Worm (Caenorhabditis elegans): ENCODE data around the gene clec-263.

Gene clec-263

DNA sequence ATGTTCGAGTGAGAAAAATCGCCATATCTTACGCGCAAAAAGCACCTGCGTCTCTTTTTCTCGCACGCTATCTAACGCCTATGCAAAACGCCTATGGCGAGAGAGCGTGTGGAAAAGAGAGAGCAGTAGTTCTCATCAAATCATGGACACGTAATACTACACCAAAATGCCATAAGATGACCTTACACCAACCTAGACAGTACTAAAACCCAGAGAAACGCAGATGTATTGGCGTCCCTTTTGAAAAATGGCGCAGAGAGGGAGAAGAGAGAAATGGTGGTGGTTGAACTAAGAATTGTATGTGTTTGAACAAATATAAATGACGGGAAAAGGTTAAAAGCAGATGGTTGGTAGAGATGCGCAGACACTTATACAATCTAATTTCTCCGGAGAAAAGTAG is 35.4 kb upstream of the clec-263 start, which contains the start of gene Y38H6C.16:
TSS of gene Y38H6C.16 (minus strand) at position 293 of the 400 bp plus-strand sequence.
- no peak for TF ChIP-seq mep-1 (tag; optimal IDR thresholded peaks at IDR 0.05)
- TF ChIP-seq pha-4 (tag; optimal IDR thresholded peaks at IDR 0.05) = no peak
- TF ChIP-seq flh-1 (GFP tag; optimal IDR thresholded peaks at IDR 0.05) = no peak
- no peak for TF ChIP-seq nhr-28 (tag; optimal IDR thresholded peaks at IDR 0.05)

ce11 chrV:20544092-20544491 is 30.3 kb upstream of the clec-263 start, which contains the start of gene slc-36.3:
TSS of gene slc-36.3 (minus strand) at chrV:20544192.
- TF ChIP-seq drap-1 (GFP tag; optimal IDR thresholded peaks at IDR 0.05) = no peak
- no peak for TF ChIP-seq ham-2 (GFP tag; optimal IDR thresholded peaks at IDR 0.05)
- TF ChIP-seq nhr-76 (tag; optimal IDR thresholded peaks at IDR 0.05) = no peak
- no peak for TF ChIP-seq elt-1 (tag; optimal IDR thresholded peaks at IDR 0.05; ENCODE audit: borderline replicate concordance, insufficient read depth)
- no peak for TF ChIP-seq sptf-1 (tag; optimal IDR thresholded peaks at IDR 0.05)

ce11 chrV:20544610-20545009 is 29.8 kb upstream of the clec-263 start:
- TF ChIP-seq unc-120 (tag; optimal IDR thresholded peaks at IDR 0.05; ENCODE audit: poor library complexity, severe bottlenecking) = no peak
- TF ChIP-seq drap-1 (GFP tag; optimal IDR thresholded peaks at IDR 0.05) = no peak
- TF ChIP-seq lsy-2 (tag; optimal IDR thresholded peaks at IDR 0.05) = no peak
- no peak for TF ChIP-seq blmp-1 (tag; optimal IDR thresholded peaks at IDR 0.05)
- TF ChIP-seq nhr-237 (tag; optimal IDR thresholded peaks at IDR 0.05) = no peak
- TF ChIP-seq ces-1 (GFP tag; optimal IDR thresholded peaks at IDR 0.05) = no peak
- no peak for TF ChIP-seq ceh-39 (tag; optimal IDR thresholded peaks at IDR 0.05)
- TF ChIP-seq elt-3 (tag; optimal IDR thresholded peaks at IDR 0.05) = no peak
- no peak for TF ChIP-seq nhr-28 (tag; optimal IDR thresholded peaks at IDR 0.05)

ce11 chrV:20545742-20546141 is 28.7 kb upstream of the clec-263 start:
- TF ChIP-seq nhr-12 (tag; optimal IDR thresholded peaks at IDR 0.05) = no peak
- TF ChIP-seq unc-39 (tag; optimal IDR thresholded peaks at IDR 0.05) = no peak
- TF ChIP-seq hlh-1 (tag; optimal IDR thresholded peaks at IDR 0.05) = no peak
- no peak for TF ChIP-seq unc-120 (tag; optimal IDR thresholded peaks at IDR 0.05; ENCODE audit: poor library complexity, severe bottlenecking)
- TF ChIP-seq lsy-2 (tag; optimal IDR thresholded peaks at IDR 0.05) = no peak
- no peak for TF ChIP-seq mep-1 (tag; optimal IDR thresholded peaks at IDR 0.05)
- no peak for TF ChIP-seq elt-3 (tag; optimal IDR thresholded peaks at IDR 0.05)
- no peak for TF ChIP-seq mls-2 (tag; optimal IDR thresholded peaks at IDR 0.05)
- no peak for TF ChIP-seq sptf-1 (tag; optimal IDR thresholded peaks at IDR 0.05)
- TF ChIP-seq drap-1 (GFP tag; optimal IDR thresholded peaks at IDR 0.05) = no peak
- no peak for TF ChIP-seq ham-2 (GFP tag; optimal IDR thresholded peaks at IDR 0.05)
- TF ChIP-seq ceh-83 (GFP tag; optimal IDR thresholded peaks at IDR 0.05) = no peak
- TF ChIP-seq ztf-11 (tag; optimal IDR thresholded peaks at IDR 0.05) = no peak
- TF ChIP-seq sem-2 (GFP tag; optimal IDR thresholded peaks at IDR 0.05) = no peak
- no peak for TF ChIP-seq ces-1 (GFP tag; optimal IDR thresholded peaks at IDR 0.05)
- no peak for TF ChIP-seq ceh-39 (tag; optimal IDR thresholded peaks at IDR 0.05)

DNA sequence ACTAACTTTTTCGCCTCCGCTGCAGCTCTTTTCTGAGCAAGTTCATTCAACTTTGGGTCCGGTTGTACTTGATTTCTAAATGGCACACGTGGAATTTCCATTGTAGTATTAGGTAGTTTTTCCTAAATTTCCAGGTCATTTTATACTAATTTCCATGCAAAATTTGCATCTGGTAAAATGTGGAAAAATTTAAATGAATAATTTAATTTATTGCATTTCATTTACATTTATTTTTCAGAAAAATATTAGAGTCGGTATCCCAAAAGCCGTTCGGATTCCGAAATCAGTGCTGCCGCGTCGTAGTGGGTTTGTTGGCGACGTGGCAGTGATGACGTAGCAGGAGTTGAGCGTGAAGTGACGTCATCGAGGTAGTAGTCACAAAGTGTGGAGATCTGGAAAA is 27.4 kb upstream of the clec-263 start, which contains the start of gene Y38H6C.18:
TSS of gene Y38H6C.18 (minus strand) at position 101 of the 400 bp plus-strand sequence.
- TF ChIP-seq unc-120 (tag; optimal IDR thresholded peaks at IDR 0.05; ENCODE audit: poor library complexity, severe bottlenecking) (no peak), unc-62 (GFP tag; optimal IDR thresholded peaks at IDR 0.05) (no peak), cnd-1 (tag; optimal IDR thresholded peaks at IDR 0.05) (no peak)

DNA sequence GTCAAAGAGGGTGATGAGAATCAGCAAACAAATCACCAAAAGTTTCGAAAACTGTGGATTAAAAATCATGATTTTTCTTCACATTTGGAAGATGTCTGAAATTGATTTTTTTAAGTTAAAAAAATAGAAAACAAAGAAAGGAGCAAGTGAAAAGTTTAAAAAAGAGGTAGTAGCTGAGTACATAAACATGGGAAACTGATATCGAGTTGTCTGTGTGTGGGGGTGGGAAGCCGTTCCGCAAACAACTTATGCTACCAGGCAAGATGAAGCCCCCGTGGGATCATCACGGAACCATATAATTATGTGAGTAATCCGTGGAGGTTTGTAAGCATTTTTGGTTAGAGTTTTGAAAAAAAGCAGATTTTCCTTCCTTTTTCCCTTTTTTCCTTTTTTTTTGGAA is 23.3 kb upstream of the clec-263 start, which contains the start of gene Y38H6C.20:
TSS of gene Y38H6C.20 (minus strand) at position 101 of the 400 bp plus-strand sequence.
- TF ChIP-seq mep-1 (tag; optimal IDR thresholded peaks at IDR 0.05) (no peak), blmp-1 (tag; optimal IDR thresholded peaks at IDR 0.05) (no peak), nhr-12 (tag; optimal IDR thresholded peaks at IDR 0.05) (no peak), lin-32 (GFP tag; optimal IDR thresholded peaks at IDR 0.05) (no peak), elt-3 (tag; optimal IDR thresholded peaks at IDR 0.05) (no peak), mls-2 (tag; optimal IDR thresholded peaks at IDR 0.05) (no peak), ceh-83 (GFP tag; optimal IDR thresholded peaks at IDR 0.05) (no peak), unc-120 (tag; optimal IDR thresholded peaks at IDR 0.05; ENCODE audit: poor library complexity, severe bottlenecking) (no peak), unc-39 (tag; optimal IDR thresholded peaks at IDR 0.05) (no peak), ham-2 (GFP tag; optimal IDR thresholded peaks at IDR 0.05) (no peak), cnd-1 (tag; optimal IDR thresholded peaks at IDR 0.05) (no peak), zip-8 (tag; optimal IDR thresholded peaks at IDR 0.05) (no peak), lin-13 (tag; optimal IDR thresholded peaks at IDR 0.05) (no peak), drap-1 (GFP tag; optimal IDR thresholded peaks at IDR 0.05) (no peak), unc-62 (GFP tag; optimal IDR thresholded peaks at IDR 0.05) (no peak), nhr-237 (tag; optimal IDR thresholded peaks at IDR 0.05) (no peak), M03D4.4 (tag; optimal IDR thresholded peaks at IDR 0.05) (no peak), snpc-4 (tag; optimal IDR thresholded peaks at IDR 0.05) (no peak), nhr-76 (tag; optimal IDR thresholded peaks at IDR 0.05) (no peak)
